Worm (Caenorhabditis elegans): ENCODE data around the gene T09A5.4.

ce11 chrII:7884898-7885297, 38.9 kb downstream of the T09A5.4 start:
- TF ChIP-seq hmbx-1 (tag; optimal IDR thresholded peaks at IDR 0.05) (no peak), B0310.2 (tag; optimal IDR thresholded peaks at IDR 0.05) (no peak), F13C5.2 (tag; optimal IDR thresholded peaks at IDR 0.05) (no peak), ama-1 (optimal IDR thresholded peaks at IDR 0.05) (no peak), flt-1 (GFP tag; IDR thresholded peaks at IDR 0.05) (no peak), pes-1 (GFP tag; IDR thresholded peaks at IDR 0.05) (no peak), sea-1 (GFP tag; conservative IDR thresholded peaks at IDR 0.05) (no peak), hmg-4 (GFP tag; optimal IDR thresholded peaks at IDR 0.05) (no peak), hnd-1 (tag; optimal IDR thresholded peaks at IDR 0.05) (no peak), ets-7 (tag; optimal IDR thresholded peaks at IDR 0.05) (no peak), aly-1 (tag; optimal IDR thresholded peaks at IDR 0.05) (no peak)
